Worm (Caenorhabditis elegans) whole organism, L2 larva: ENCODE results near the gene ZK1067.4.

Experiments used
- C34F6.9 ChIP-seq: fragments of 150-350 bp; optimal IDR thresholded peaks from 2 replicates; lab custom pipeline; 2014; ENCODE audit warnings: missing biosample characterization, missing genetic modification characterization
- F13H6.1 ChIP-seq: sonication (generic microtip); optimal IDR thresholded peaks from 2 replicates; lab custom pipeline; 2016; ENCODE audit warnings: missing genetic modification characterization, missing compliant biosample characterization
- Y55F3AM.14 ChIP-seq: fragments of 200-800 bp; sonication (Bioruptor generic); optimal IDR thresholded peaks from 2 replicates; lab custom pipeline; 2018; ENCODE audit warnings: mild to moderate bottlenecking, missing genetic modification characterization, missing compliant biosample characterization
- ZK546.5 ChIP-seq: sonication (generic microtip); optimal IDR thresholded peaks from 2 replicates; lab custom pipeline; 2017; ENCODE audit warnings: missing biosample characterization, missing genetic modification characterization
- aly-2 ChIP-seq: fragments of 150-350 bp; optimal IDR thresholded peaks from 2 replicates; lab custom pipeline; 2014; ENCODE audit warnings: missing biosample characterization, missing genetic modification characterization
- blmp-1 ChIP-seq: sonication (generic microtip); optimal IDR thresholded peaks from 2 replicates; lab custom pipeline; 2017; ENCODE audit warnings: missing genetic modification characterization, mild to moderate bottlenecking, missing compliant biosample characterization, antibody characterized with exemption, moderate library complexity; ENCODE audit not compliant: insufficient read depth
- ceh-16 ChIP-seq: fragments of 150-350 bp; optimal IDR thresholded peaks from 2 replicates; lab custom pipeline; 2014; ENCODE audit warnings: missing biosample characterization, missing genetic modification characterization
- ceh-82 ChIP-seq: fragments of 150-350 bp; optimal IDR thresholded peaks from 2 replicates; lab custom pipeline; 2014; ENCODE audit warnings: missing biosample characterization, missing genetic modification characterization
- crh-2 ChIP-seq: sonication (generic microtip); optimal IDR thresholded peaks from 2 replicates; lab custom pipeline; 2017; ENCODE audit warnings: missing biosample characterization, missing genetic modification characterization
- dmd-4 ChIP-seq: sonication (generic microtip); optimal IDR thresholded peaks from 2 replicates; lab custom pipeline; 2017; ENCODE audit warnings: missing biosample characterization, missing genetic modification characterization
- egl-27 ChIP-seq: sonication (generic microtip); optimal IDR thresholded peaks from 3 replicates; lab custom pipeline; 2017; ENCODE audit warnings: missing biosample characterization, missing genetic modification reagents, missing genetic modification characterization
- elt-3 ChIP-seq: sonication (generic microtip); optimal IDR thresholded peaks from 2 replicates; lab custom pipeline; 2017; ENCODE audit warnings: missing biosample characterization, missing genetic modification characterization
- fos-1 ChIP-seq: fragments of 150-350 bp; optimal IDR thresholded peaks from 2 replicates; lab custom pipeline; 2014; ENCODE audit warnings: missing biosample characterization, missing genetic modification characterization
- gmeb-1 ChIP-seq: fragments of 150-350 bp; optimal IDR thresholded peaks from 2 replicates; lab custom pipeline; 2014; ENCODE audit warnings: missing biosample characterization, missing genetic modification characterization
- lin-11 ChIP-seq: fragments of 150-350 bp; sonication (generic microtip); optimal IDR thresholded peaks from 2 replicates; lab custom pipeline; 2014; ENCODE audit warnings: missing biosample characterization, missing genetic modification characterization, inconsistent platforms, mixed read lengths
- lsy-2 ChIP-seq, 2 experiments: fragments of 150-350 bp in 1 of 2; sonication (generic microtip) in 1 of 2; optimal IDR thresholded peaks; 2 replicates each; lab custom pipeline; 2014 to 2017; ENCODE audit warnings: missing biosample characterization in 2 of 2, missing genetic modification characterization in 2 of 2
- mbf-1 ChIP-seq: sonication (generic microtip); optimal IDR thresholded peaks from 2 replicates; lab custom pipeline; 2017; ENCODE audit warnings: missing biosample characterization, missing genetic modification characterization
- mdl-1 ChIP-seq, 2 experiments: fragments of 150-350 bp in 1 of 2; sonication (generic microtip) in 1 of 2; optimal IDR thresholded peaks; 2 replicates each; lab custom pipeline; 2017; ENCODE audit warnings: missing biosample characterization in 2 of 2, missing genetic modification characterization in 2 of 2
- nhr-10 ChIP-seq: sonication (generic microtip); optimal IDR thresholded peaks from 2 replicates; lab custom pipeline; 2017; ENCODE audit warnings: missing biosample characterization, missing genetic modification characterization
- nhr-11 ChIP-seq: fragments of 150-350 bp; optimal IDR thresholded peaks from 2 replicates; lab custom pipeline; 2014; ENCODE audit warnings: missing biosample characterization, missing genetic modification characterization
- nhr-12 ChIP-seq: fragments of 150-350 bp; optimal IDR thresholded peaks from 2 replicates; lab custom pipeline; 2014; ENCODE audit warnings: missing biosample characterization, missing genetic modification characterization
- nhr-129 ChIP-seq: fragments of 150-350 bp; optimal IDR thresholded peaks from 2 replicates; lab custom pipeline; 2014; ENCODE audit warnings: missing biosample characterization, missing genetic modification characterization
- nhr-21 ChIP-seq: fragments of 150-350 bp; optimal IDR thresholded peaks from 2 replicates; lab custom pipeline; 2014; ENCODE audit warnings: missing biosample characterization, missing genetic modification characterization
- nhr-25 ChIP-seq: fragments of 150-350 bp; sonication (generic microtip); optimal IDR thresholded peaks from 3 replicates; lab custom pipeline; 2014; ENCODE audit warnings: missing biosample characterization, missing genetic modification characterization
- nhr-6 ChIP-seq: fragments of 150-350 bp; optimal IDR thresholded peaks from 2 replicates; lab custom pipeline; 2014; ENCODE audit warnings: missing biosample characterization, missing genetic modification characterization
- nhr-77 ChIP-seq: fragments of 150-350 bp; optimal IDR thresholded peaks from 2 replicates; lab custom pipeline; 2014; ENCODE audit warnings: missing biosample characterization, missing genetic modification characterization
- peb-1 ChIP-seq: fragments of 150-350 bp; optimal IDR thresholded peaks from 2 replicates; lab custom pipeline; 2014; ENCODE audit warnings: missing biosample characterization, missing genetic modification characterization
- sem-4 ChIP-seq: fragments of 150-350 bp; optimal IDR thresholded peaks from 2 replicates; lab custom pipeline; 2014; ENCODE audit warnings: missing biosample characterization, missing genetic modification reagents, missing genetic modification characterization
- skn-1 ChIP-seq: sonication (generic microtip); optimal IDR thresholded peaks from 2 replicates; lab custom pipeline; 2017; ENCODE audit warnings: missing biosample characterization, missing genetic modification characterization
- sma-9 ChIP-seq, 2 experiments: fragments of 150-350 bp in 1 of 2; sonication (generic microtip) in 1 of 2; optimal IDR thresholded peaks; 2 replicates each; lab custom pipeline; 2014 to 2016; ENCODE audit warnings: missing genetic modification characterization in 2 of 2, mild to moderate bottlenecking in 1 of 2, missing biosample characterization in 1 of 2, missing compliant biosample characterization in 1 of 2, missing genetic modification reagents in 1 of 2, moderate library complexity in 1 of 2
- snpc-4 ChIP-seq: fragments of 150-350 bp; optimal IDR thresholded peaks from 2 replicates; lab custom pipeline; 2014; ENCODE audit warnings: missing biosample characterization, missing genetic modification characterization
- unc-39 ChIP-seq: fragments of 150-350 bp; optimal IDR thresholded peaks from 2 replicates; lab custom pipeline; 2014; ENCODE audit warnings: missing biosample characterization, missing genetic modification characterization
- unc-55 ChIP-seq: fragments of 150-350 bp; sonication (generic microtip); optimal IDR thresholded peaks from 3 replicates; lab custom pipeline; 2014; ENCODE audit warnings: missing biosample characterization, missing genetic modification reagents, missing genetic modification characterization
- unc-62 ChIP-seq: fragments of 150-350 bp; optimal IDR thresholded peaks from 2 replicates; lab custom pipeline; 2014; ENCODE audit warnings: missing biosample characterization, missing genetic modification reagents, missing genetic modification characterization
- zag-1 ChIP-seq: fragments of 150-350 bp; optimal IDR thresholded peaks from 2 replicates; lab custom pipeline; 2014; ENCODE audit warnings: missing biosample characterization, missing genetic modification characterization
- ztf-11 ChIP-seq: sonication (generic microtip); optimal IDR thresholded peaks from 2 replicates; lab custom pipeline; 2017; ENCODE audit warnings: missing biosample characterization, missing genetic modification characterization

The ZK1067.4 gene

DNA sequence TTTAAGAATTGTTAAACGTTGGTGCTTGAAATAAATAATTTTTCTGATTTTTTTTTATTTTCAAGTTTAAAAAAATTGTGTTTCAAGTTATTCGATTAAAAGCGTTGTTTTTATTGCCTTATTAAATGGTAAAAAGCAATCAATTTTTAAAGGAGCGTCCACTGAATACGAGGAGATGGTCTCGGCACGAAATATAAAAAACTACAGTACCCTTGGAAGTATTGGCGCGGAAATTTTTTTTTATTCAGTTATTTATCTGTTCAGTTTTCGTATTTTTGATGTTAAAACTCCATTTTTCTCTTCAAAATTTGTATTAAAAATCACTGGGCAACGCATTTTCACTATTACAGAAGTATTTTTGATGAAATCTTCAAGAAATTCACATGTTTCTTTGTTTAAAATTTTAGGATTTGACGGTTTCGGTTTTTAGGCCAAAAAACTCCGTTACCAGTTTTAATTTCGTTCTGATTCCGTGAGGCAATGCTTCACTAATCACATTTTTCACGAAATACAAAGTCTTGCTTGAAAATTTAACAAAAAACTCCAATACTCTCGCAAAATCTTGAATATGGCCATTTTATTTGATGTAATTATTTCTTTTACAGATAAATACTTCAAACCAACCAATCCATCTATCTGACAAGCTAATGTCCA lies 3.0 kb downstream of the ZK1067.4 start, which contains the start of gene znfx-1:
Gene znfx-1 (plus strand): TSS at position 604 of the 654 bp plus-strand sequence.
- TF ChIP-seq skn-1 (no peak), unc-55 (GFP tag; lab: Kevin White, UChicago) (peak; percentile 17)

DNA sequence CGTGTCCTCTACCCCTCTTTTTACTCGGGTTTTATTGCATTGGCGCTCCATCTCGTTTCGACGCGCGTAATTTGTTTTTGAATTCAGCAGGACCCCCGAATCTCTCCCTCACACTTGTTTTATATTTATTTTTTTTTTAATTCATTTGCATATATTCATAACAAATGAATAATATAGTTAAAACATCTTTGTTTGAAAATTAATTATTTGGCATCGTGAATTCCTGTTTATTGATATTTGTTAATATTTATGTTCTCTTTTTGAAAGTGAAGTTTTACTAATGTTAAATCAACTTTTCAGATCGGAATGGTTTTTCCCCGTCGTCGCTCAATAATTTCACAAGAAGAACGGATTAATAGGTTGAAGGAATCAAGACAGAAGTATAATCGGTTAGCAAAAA lies 12.8 kb downstream of the ZK1067.4 start, which contains the start of gene ZK1067.3:
Gene ZK1067.3 (plus strand): TSS at position 301 of the 400 bp plus-strand sequence.
- no peak for TF ChIP-seq skn-1
- TF ChIP-seq ztf-11 (tag; lab: Kevin White, UChicago), result no peak
- TF ChIP-seq nhr-12 (tag; lab: Kevin White, UChicago), result no peak
- TF ChIP-seq lsy-2 (tag; optimal IDR thresholded peaks at IDR 0.05; lab: Kevin White, UChicago), result no peak
- no peak for TF ChIP-seq unc-62 (GFP tag; lab: Kevin White, UChicago)
- no peak for TF ChIP-seq Y55F3AM.14 (GFP tag; lab: Kevin White, UChicago)
- no peak for TF ChIP-seq mdl-1 (tag; optimal IDR thresholded peaks at IDR 0.05; lab: Kevin White, UChicago)
- TF ChIP-seq, all 48 proteins: peak for 0

DNA sequence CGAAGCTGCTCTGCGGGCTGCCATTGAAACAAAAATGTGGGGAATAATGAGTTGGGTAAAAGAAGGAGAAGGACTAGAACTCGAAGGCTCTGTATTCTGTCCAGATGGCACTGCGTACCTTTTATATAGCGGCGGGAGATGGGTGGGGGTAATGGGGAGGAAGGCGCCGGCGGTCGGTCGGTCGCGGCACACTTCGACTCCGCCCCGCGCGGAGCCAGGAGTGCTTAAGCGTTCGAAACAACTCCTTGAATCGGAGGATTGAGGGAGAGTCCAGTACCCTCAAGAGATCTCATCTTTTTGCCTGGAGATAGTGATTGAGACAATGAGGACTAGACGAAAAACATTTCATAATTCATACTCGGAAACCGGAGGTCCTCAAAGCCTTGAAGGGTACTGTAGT lies 17.0 kb downstream of the ZK1067.4 start, which contains the start of gene abu-14:
Gene abu-14 (minus strand): TSS at position 81 of the 400 bp plus-strand sequence.
- TF ChIP-seq sma-9 (GFP tag; optimal IDR thresholded peaks at IDR 0.05; lab: Kevin White, UChicago), result no peak
- TF ChIP-seq sma-9 (tag; optimal IDR thresholded peaks at IDR 0.05; lab: Kevin White, UChicago), result no peak
- no peak for TF ChIP-seq dmd-4 (tag; lab: Kevin White, UChicago)
- TF ChIP-seq nhr-77, result no peak
- TF ChIP-seq unc-39, result no peak
- no peak for TF ChIP-seq nhr-25
- no peak for TF ChIP-seq sem-4
- TF ChIP-seq unc-62 (GFP tag; lab: Kevin White, UChicago), result no peak
- TF ChIP-seq ceh-16, result no peak
- TF ChIP-seq crh-2, result no peak
- no peak for TF ChIP-seq nhr-6 (tag; lab: Kevin White, UChicago)
- TF ChIP-seq lsy-2 (tag; optimal IDR thresholded peaks at IDR 0.05; lab: Kevin White, UChicago), result no peak
- TF ChIP-seq lin-11 (tag; lab: Kevin White, UChicago), result no peak
- TF ChIP-seq egl-27 (tag; lab: Kevin White, UChicago), result no peak
- TF ChIP-seq peb-1 (tag; lab: Kevin White, UChicago), result no peak
- TF ChIP-seq, all 48 proteins: peak for 0

DNA sequence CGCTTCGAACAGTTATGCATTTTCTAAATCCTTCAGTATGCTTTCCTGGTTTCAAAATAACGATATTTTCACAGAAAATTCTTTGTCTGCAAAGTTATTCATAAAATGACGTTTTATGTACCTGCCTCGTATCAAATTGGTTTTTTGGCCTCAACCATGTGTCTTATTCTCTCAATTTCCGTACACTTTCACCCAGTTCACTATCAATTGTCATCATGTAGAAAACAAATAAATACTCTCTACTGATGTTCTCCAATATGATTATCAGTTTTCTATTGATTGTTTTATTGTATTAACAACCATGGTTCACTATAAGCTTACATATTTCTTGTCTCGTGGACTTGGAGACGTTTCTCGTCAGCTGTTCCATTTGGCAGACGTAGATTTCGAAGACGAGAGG lies 21.1 kb downstream of the ZK1067.4 start, which contains the start of gene gst-13:
Gene gst-13 (plus strand): TSS at position 218 of the 400 bp plus-strand sequence.
- TF ChIP-seq gmeb-1 (tag; lab: Kevin White, UChicago) (peak; percentile 45), egl-27 (tag; lab: Kevin White, UChicago) (peak; percentile 24), F13H6.1 (no peak), crh-2 (peak; percentile 46), zag-1 (no peak), skn-1 (peak; percentile 97), sma-9 (GFP tag; optimal IDR thresholded peaks at IDR 0.05; lab: Kevin White, UChicago) (peak; percentile 71), sma-9 (tag; optimal IDR thresholded peaks at IDR 0.05; lab: Kevin White, UChicago) (no peak), ceh-82 (tag; lab: Kevin White, UChicago) (no peak), unc-62 (GFP tag; lab: Kevin White, UChicago) (no peak), fos-1 (tag; lab: Kevin White, UChicago) (peak; percentile 93)

DNA sequence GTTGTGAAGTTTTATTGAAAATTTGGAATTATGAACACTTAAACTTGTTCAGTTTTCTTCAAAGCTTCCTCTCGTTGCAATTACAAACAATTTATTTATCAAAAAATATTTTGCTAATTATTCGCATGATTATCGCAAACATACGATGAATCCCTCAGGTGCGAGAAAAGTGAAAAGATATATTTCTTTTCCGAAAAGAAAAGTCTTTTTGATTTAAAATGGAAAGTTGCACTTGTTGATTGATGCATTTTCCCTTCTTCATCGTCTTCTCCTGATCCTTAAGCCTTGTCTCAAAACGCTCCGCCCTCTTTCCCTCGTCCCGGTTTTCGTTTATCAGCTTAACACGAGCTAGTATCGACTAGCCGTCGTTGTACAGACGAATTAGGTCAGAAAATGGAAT lies 22.3 kb downstream of the ZK1067.4 start:
- no peak for TF ChIP-seq Y55F3AM.14 (GFP tag; lab: Kevin White, UChicago)
- TF ChIP-seq nhr-21, result peak; percentile 7
- peak; percentile 93 for TF ChIP-seq blmp-1 (tag; lab: Kevin White, UChicago)
- TF ChIP-seq, all 48 proteins: peak for 2

DNA sequence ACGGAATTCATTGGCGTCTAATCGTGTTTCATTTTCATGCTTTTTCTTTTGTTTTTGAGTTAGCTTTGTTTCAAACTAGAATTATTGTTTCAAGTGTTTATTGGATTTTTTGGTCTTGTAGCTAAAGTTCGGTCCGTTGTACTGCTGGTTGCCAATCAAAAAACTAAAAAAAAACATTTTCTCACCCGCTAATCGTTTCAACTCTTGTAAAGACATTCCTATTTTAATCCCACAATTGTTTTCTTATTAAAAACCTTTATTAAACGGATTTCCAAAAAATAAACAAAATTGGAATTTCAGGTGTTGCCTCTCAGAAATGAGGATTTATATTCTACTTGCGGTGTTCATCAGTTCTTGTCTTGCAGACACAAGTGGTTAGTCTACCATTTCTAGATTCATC lies 22.7 kb downstream of the ZK1067.4 start, which contains the start of gene T26C5.2:
Gene T26C5.2 (plus strand): TSS at position 301 of the 400 bp plus-strand sequence.
- TF ChIP-seq Y55F3AM.14 (GFP tag; lab: Kevin White, UChicago), result no peak
- TF ChIP-seq nhr-10 (tag; lab: Kevin White, UChicago), result no peak
- TF ChIP-seq nhr-11 (tag; lab: Kevin White, UChicago), result no peak
- no peak for TF ChIP-seq nhr-6 (tag; lab: Kevin White, UChicago)
- TF ChIP-seq snpc-4 (tag; lab: Kevin White, UChicago), result no peak
- no peak for TF ChIP-seq lin-11 (tag; lab: Kevin White, UChicago)
- no peak for TF ChIP-seq ZK546.5
- no peak for TF ChIP-seq nhr-129
- no peak for TF ChIP-seq elt-3
- no peak for TF ChIP-seq dmd-4 (tag; lab: Kevin White, UChicago)
- no peak for TF ChIP-seq egl-27 (tag; lab: Kevin White, UChicago)
- TF ChIP-seq gmeb-1 (tag; lab: Kevin White, UChicago), result no peak
- no peak for TF ChIP-seq mbf-1 (tag; lab: Kevin White, UChicago)
- TF ChIP-seq C34F6.9 (tag; lab: Kevin White, UChicago), result no peak
- no peak for TF ChIP-seq nhr-77
- TF ChIP-seq skn-1, result no peak
- no peak for TF ChIP-seq aly-2 (tag; lab: Kevin White, UChicago)
- TF ChIP-seq unc-55 (GFP tag; lab: Kevin White, UChicago), result no peak
